Fruit fly (Drosophila melanogaster) whole organism, prepupa: ENCODE measurements around the gene CG1738.

Experiments
- CG10631 ChIP-seq: fragments of 200-800 bp; sonication (Bioruptor generic); optimal IDR thresholded peaks from 2 replicates; lab custom pipeline; 2016; ENCODE audit warnings: missing biosample characterization, missing genetic modification characterization
- CG11902 ChIP-seq: fragments of 200-800 bp; sonication (Bioruptor generic); optimal IDR thresholded peaks from 3 replicates; lab custom pipeline; 2016; ENCODE audit warnings: missing biosample characterization, missing genetic modification characterization
- CG15336 ChIP-seq: fragments of 200-800 bp; sonication (Bioruptor generic); IDR thresholded peaks from 2 replicates; pipeline ENCODE4 v1.3.6; 2022; ENCODE audit warnings: missing biosample characterization, missing genetic modification characterization
- CG16779 ChIP-seq: fragments of 200-800 bp; sonication (Bioruptor generic); optimal IDR thresholded peaks from 3 replicates; lab custom pipeline; 2017; ENCODE audit warnings: missing biosample characterization, mild to moderate bottlenecking, missing genetic modification characterization
- CG3032 ChIP-seq: fragments of 200-800 bp; optimal IDR thresholded peaks from 2 replicates; lab custom pipeline; 2019; ENCODE audit warnings: missing biosample characterization, mild to moderate bottlenecking, missing genetic modification characterization, moderate library complexity
- CG31627 ChIP-seq: fragments of 200-800 bp; sonication (Bioruptor generic); optimal IDR thresholded peaks from 3 replicates; lab custom pipeline; 2016; ENCODE audit warnings: missing biosample characterization, missing genetic modification characterization
- CG32006 ChIP-seq: fragments of 200-800 bp; sonication (Bioruptor generic); optimal IDR thresholded peaks from 3 replicates; lab custom pipeline; 2017; ENCODE audit warnings: missing biosample characterization, mild to moderate bottlenecking, missing genetic modification characterization
- CG34406 ChIP-seq: fragments of 200-800 bp; sonication (Bioruptor generic); optimal IDR thresholded peaks from 3 replicates; lab custom pipeline; 2016; ENCODE audit warnings: missing biosample characterization, missing genetic modification characterization
- CG3919 ChIP-seq: fragments of 200-800 bp; sonication (Bioruptor generic); optimal IDR thresholded peaks from 3 replicates; lab custom pipeline; 2016; ENCODE audit warnings: missing biosample characterization, missing genetic modification characterization
- CG6163 ChIP-seq: fragments of 200-800 bp; sonication (Bioruptor generic); IDR thresholded peaks from 3 replicates; pipeline ENCODE4 v1.3.6; 2022; ENCODE audit warnings: missing biosample characterization, missing genetic modification characterization
- CG6276 ChIP-seq: fragments of 200-800 bp; sonication (Bioruptor generic); optimal IDR thresholded peaks from 2 replicates; lab custom pipeline; 2017; ENCODE audit warnings: missing biosample characterization, mild to moderate bottlenecking, missing genetic modification characterization
- CG6808 ChIP-seq: fragments of 200-800 bp; sonication (Bioruptor generic); optimal IDR thresholded peaks from 3 replicates; lab custom pipeline; 2017; ENCODE audit warnings: missing biosample characterization, missing genetic modification characterization, mild to moderate bottlenecking, moderate library complexity, missing genetic modification reagents
- CG8119 ChIP-seq: fragments of 200-800 bp; sonication (Bioruptor generic); IDR thresholded peaks from 3 replicates; pipeline ENCODE4 v1.3.6; 2022; ENCODE audit warnings: missing biosample characterization, missing genetic modification characterization
- CG9139 ChIP-seq: fragments of 200-800 bp; sonication (Bioruptor generic); optimal IDR thresholded peaks from 3 replicates; lab custom pipeline; 2017; ENCODE audit warnings: missing biosample characterization, mild to moderate bottlenecking, missing genetic modification characterization
- Eip75B ChIP-seq: fragments of 200-800 bp; sonication (Bioruptor generic); optimal IDR thresholded peaks from 3 replicates; lab custom pipeline; 2016; ENCODE audit warnings: missing biosample characterization, missing genetic modification characterization
- Eip78C ChIP-seq: fragments of 200-800 bp; sonication (Bioruptor generic); peaks from one replicate; lab custom pipeline; 2016; ENCODE audit warnings: missing biosample characterization, missing genetic modification characterization
- Eip93F ChIP-seq: fragments of 200-800 bp; sonication (Bioruptor generic); optimal IDR thresholded peaks from 2 replicates; lab custom pipeline; 2016; ENCODE audit warnings: missing biosample characterization, mild to moderate bottlenecking, missing genetic modification characterization
- Ets21C ChIP-seq: fragments of 200-800 bp; sonication (Bioruptor generic); optimal IDR thresholded peaks from 3 replicates; lab custom pipeline; 2016; ENCODE audit warnings: missing biosample characterization, missing genetic modification characterization
- Ets96B ChIP-seq: fragments of 200-800 bp; optimal IDR thresholded peaks from 2 replicates; lab custom pipeline; 2019; ENCODE audit warnings: missing biosample characterization, mild to moderate bottlenecking, missing genetic modification characterization, moderate library complexity
- Gug ChIP-seq: fragments of 200-800 bp; sonication (Bioruptor generic); IDR thresholded peaks from 2 replicates; pipeline ENCODE4 v1.3.6; 2022; ENCODE audit warnings: missing biosample characterization, missing genetic modification characterization
- Hr38 ChIP-seq: sonication (Bioruptor generic); optimal IDR thresholded peaks from 2 replicates; lab custom pipeline; 2016; ENCODE audit warnings: missing biosample characterization, missing genetic modification characterization
- Lpt ChIP-seq: fragments of 200-800 bp; sonication (Bioruptor generic); optimal IDR thresholded peaks from 3 replicates; lab custom pipeline; 2016; ENCODE audit warnings: missing biosample characterization, missing genetic modification characterization
- Met ChIP-seq: fragments of 200-800 bp; sonication (Bioruptor generic); optimal IDR thresholded peaks from 3 replicates; lab custom pipeline; 2016; ENCODE audit warnings: missing biosample characterization, missing genetic modification characterization
- OdsH ChIP-seq: fragments of 200-800 bp; sonication (Bioruptor generic); optimal IDR thresholded peaks from 3 replicates; lab custom pipeline; 2016; ENCODE audit warnings: missing biosample characterization, missing genetic modification characterization
- Smox ChIP-seq: fragments of 200-800 bp; sonication (Bioruptor generic); optimal IDR thresholded peaks from 3 replicates; lab custom pipeline; 2016; ENCODE audit warnings: missing biosample characterization, missing genetic modification characterization
- Sox14 ChIP-seq: fragments of 200-800 bp; sonication (Bioruptor generic); optimal IDR thresholded peaks from 3 replicates; lab custom pipeline; 2016; ENCODE audit warnings: missing biosample characterization, missing genetic modification characterization
- achi ChIP-seq: fragments of 200-800 bp; sonication (Bioruptor generic); optimal IDR thresholded peaks from 3 replicates; lab custom pipeline; 2016; ENCODE audit warnings: missing biosample characterization, missing genetic modification characterization
- cyc ChIP-seq: fragments of 200-800 bp; sonication (Bioruptor generic); optimal IDR thresholded peaks from 3 replicates; lab custom pipeline; 2016; ENCODE audit warnings: missing biosample characterization, missing genetic modification characterization
- eg ChIP-seq: fragments of 200-800 bp; sonication (Bioruptor generic); IDR thresholded peaks from 3 replicates; pipeline ENCODE4 v1.3.6; 2022; ENCODE audit warnings: missing biosample characterization, missing genetic modification characterization
- fkh ChIP-seq: fragments of 200-800 bp; sonication (Bioruptor generic); optimal IDR thresholded peaks from 3 replicates; lab custom pipeline; 2017; ENCODE audit warnings: missing biosample characterization, mild to moderate bottlenecking, missing genetic modification characterization, moderate library complexity
- lz ChIP-seq: fragments of 200-800 bp; sonication (Bioruptor generic); optimal IDR thresholded peaks from 3 replicates; lab custom pipeline; 2016; ENCODE audit warnings: missing biosample characterization, missing genetic modification characterization
- ss ChIP-seq, 2 experiments: fragments of 200-800 bp; sonication (Bioruptor generic); optimal IDR thresholded peaks; 2 replicates in 1 of 2; 3 replicates in 1 of 2; lab custom pipeline; 2017 to 2018; ENCODE audit warnings: mild to moderate bottlenecking in 2 of 2, missing biosample characterization in 2 of 2, missing genetic modification characterization in 2 of 2, moderate library complexity in 1 of 2
- svp ChIP-seq: fragments of 200-800 bp; sonication (Bioruptor generic); peaks from one replicate; lab custom pipeline; 2016; ENCODE audit warnings: missing biosample characterization, missing genetic modification characterization
- vri ChIP-seq: fragments of 200-800 bp; sonication (Bioruptor generic); optimal IDR thresholded peaks from 3 replicates; lab custom pipeline; 2016; ENCODE audit warnings: missing biosample characterization, mild to moderate bottlenecking, missing genetic modification characterization

Gene CG1738

dm6 chrX:11348829-11349228 is at the start of gene CG1738:
CG1738 (plus strand) TSS chrX:11349049.
- no peak for TF ChIP-seq CG31627 (GFP tag; lab: Kevin White, UChicago)
- TF ChIP-seq Hr38 (GFP tag; lab: Kevin White, UChicago), result no peak
- TF ChIP-seq Smox (GFP tag; lab: Kevin White, UChicago), result peak; percentile 5
- peak; percentile 21 for TF ChIP-seq vri (GFP tag; lab: Kevin White, UChicago)
- no peak for TF ChIP-seq ss (GFP tag; optimal IDR thresholded peaks at IDR 0.05; lab: Kevin White, UChicago)
- TF ChIP-seq cyc (GFP tag; lab: Kevin White, UChicago), result peak; percentile 6

- no peak for TF ChIP-seq Eip75B
- no peak for TF ChIP-seq Ets96B (tag; lab: Kevin White, UChicago)
- TF ChIP-seq CG32006 (GFP tag; lab: Kevin White, UChicago), result no peak
- no peak for TF ChIP-seq CG34406 (GFP tag; lab: Kevin White, UChicago)
- no peak for TF ChIP-seq OdsH (GFP tag; lab: Kevin White, UChicago)
- TF ChIP-seq Ets21C (GFP tag; lab: Kevin White, UChicago), result no peak
- TF ChIP-seq CG15336 (GFP tag; lab: Robert Waterston, UW), result no peak
These were observed 46.2 kb upstream of the CG1738 start, which contains the start of gene CG44422 for dm6 chrX:11302683-11303082. CG44422 (minus strand) TSS chrX:11302783.

dm6 chrX:11311108-11311507 is 37.7 kb upstream of the CG1738 start, which contains the start of gene Ir10a:
Ir10a (minus strand) TSS chrX:11311208.
- TF ChIP-seq CG15336 (GFP tag; lab: Robert Waterston, UW), result no peak
- no peak for TF ChIP-seq CG3032
- no peak for TF ChIP-seq CG9139 (GFP tag; lab: Kevin White, UChicago)
- no peak for TF ChIP-seq eg
- TF ChIP-seq Eip93F, result no peak
- no peak for TF ChIP-seq CG6808
- no peak for TF ChIP-seq lz (GFP tag; lab: Kevin White, UChicago)
- TF ChIP-seq CG16779 (tag; lab: Kevin White, UChicago), result no peak

dm6 chrX:11319916-11320315 is 28.9 kb upstream of the CG1738 start:
- no peak for TF ChIP-seq achi (GFP tag; lab: Kevin White, UChicago)
- no peak for TF ChIP-seq CG9139 (GFP tag; lab: Kevin White, UChicago)
- no peak for TF ChIP-seq CG3919
- no peak for TF ChIP-seq CG6163 (GFP tag; lab: Robert Waterston, UW)
- TF ChIP-seq CG6276 (GFP tag; lab: Kevin White, UChicago), result no peak
- TF ChIP-seq eg, result no peak
- TF ChIP-seq CG11902 (GFP tag; lab: Kevin White, UChicago), result no peak
- no peak for TF ChIP-seq Met (GFP tag; lab: Kevin White, UChicago)
- no peak for TF ChIP-seq CG31627 (GFP tag; lab: Kevin White, UChicago)
- no peak for TF ChIP-seq CG8119

- no peak for TF ChIP-seq Ets96B (tag; lab: Kevin White, UChicago)
- no peak for TF ChIP-seq CG10631 (GFP tag; lab: Kevin White, UChicago)
- TF ChIP-seq Sox14 (GFP tag; lab: Kevin White, UChicago), result no peak
- TF ChIP-seq cyc (GFP tag; lab: Kevin White, UChicago), result no peak
- TF ChIP-seq CG31627 (GFP tag; lab: Kevin White, UChicago), result no peak
- no peak for TF ChIP-seq Lpt (GFP tag; lab: Kevin White, UChicago)
- TF ChIP-seq eg, result no peak
- no peak for TF ChIP-seq CG8119
- no peak for TF ChIP-seq Eip75B
- TF ChIP-seq, all 60 proteins: peak for 0
These were observed 26.6 kb upstream of the CG1738 start, which contains the start of gene sisA for dm6 chrX:11322257-11322656. sisA (minus strand) TSS chrX:11322357.

dm6 chrX:11322659-11323058 is 26.2 kb upstream of the CG1738 start:
- TF ChIP-seq Ets21C (GFP tag; lab: Kevin White, UChicago) (no peak), svp (GFP tag; lab: Kevin White, UChicago) (peak; percentile 81), Eip78C (GFP tag; lab: Kevin White, UChicago) (peak; percentile 32), fkh (GFP tag; lab: Kevin White, UChicago) (peak; percentile 42), eg (no peak), Gug (GFP tag; lab: Robert Waterston, UW) (no peak)
